Worm (Caenorhabditis elegans): ENCODE data around the gene srz-69.

- TF ChIP-seq unc-130 (GFP tag; optimal IDR thresholded peaks at IDR 0.05): no peak
- TF ChIP-seq unc-62 (GFP tag; optimal IDR thresholded peaks at IDR 0.05): no peak
- no peak for TF ChIP-seq xnd-1 (tag; optimal IDR thresholded peaks at IDR 0.05)
- no peak for TF ChIP-seq repo-1 (tag; optimal IDR thresholded peaks at IDR 0.05)
- TF ChIP-seq attf-3 (GFP tag; conservative IDR thresholded peaks at IDR 0.05): no peak
- TF ChIP-seq hmg-20 (GFP tag; IDR thresholded peaks at IDR 0.05): no peak
- no peak for TF ChIP-seq F49E8.2 (tag; optimal IDR thresholded peaks at IDR 0.05; ENCODE audit: insufficient read depth)
- TF ChIP-seq hlh-26 (GFP tag; conservative IDR thresholded peaks at IDR 0.05): no peak
- TF ChIP-seq lsl-1 (GFP tag; optimal IDR thresholded peaks at IDR 0.05): no peak
- TF ChIP-seq tbx-9 (tag; optimal IDR thresholded peaks at IDR 0.05; ENCODE audit: borderline replicate concordance): no peak
- no peak for TF ChIP-seq Y53F4B.3 (GFP tag; IDR thresholded peaks at IDR 0.05)
Observed at ce11 chrIV:3463254-3463653, 13.8 kb downstream of the srz-69 start, which contains the start of gene F58E2.4.

Data from whole organism, young adult.